Worm (Caenorhabditis elegans): ENCODE results near the gene asd-1.

DNA sequence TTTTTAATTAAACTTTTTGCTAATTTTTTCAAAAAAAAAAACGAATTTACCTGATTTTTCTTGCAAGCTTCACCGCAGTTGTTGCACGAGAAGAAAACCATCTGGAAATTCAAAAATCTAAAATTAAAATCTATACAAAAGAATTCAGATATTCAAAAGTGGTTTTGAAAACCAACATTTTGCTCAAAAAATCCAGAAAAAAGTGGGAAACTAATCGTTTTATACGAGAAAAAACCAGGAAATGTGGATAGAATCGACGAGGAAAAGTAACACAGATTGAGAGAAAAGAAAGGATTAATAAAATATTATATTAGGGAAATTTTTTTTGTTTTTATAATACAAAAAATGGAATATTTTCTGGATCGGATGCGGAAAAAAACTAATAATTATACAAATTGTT, 33.0 kb upstream of the asd-1 start, which contains the start of gene C16C10.8:
- TF ChIP-seq blmp-1 (tag; optimal IDR thresholded peaks at IDR 0.05; ENCODE audit: insufficient read depth) (no peak), ztf-4 (tag; optimal IDR thresholded peaks at IDR 0.05) (no peak), snpc-4 (tag; optimal IDR thresholded peaks at IDR 0.05) (no peak), dmd-4 (tag; optimal IDR thresholded peaks at IDR 0.05) (no peak), skn-1 (tag; optimal IDR thresholded peaks at IDR 0.05) (no peak)
